Worm (Caenorhabditis elegans): ENCODE data around the gene mab-7.

- no peak for TF ChIP-seq snpc-4 (tag; optimal IDR thresholded peaks at IDR 0.05)
- TF ChIP-seq dpl-1 (GFP tag; optimal IDR thresholded peaks at IDR 0.05) = no peak
Measured at ce11 chrX:926125-926524, 28.3 kb upstream of the mab-7 start.

Measured in whole organism, L1 larva.